Fruit fly (Drosophila melanogaster): Measurements from ENCODE around the gene Eig71Ej.

The Eig71Ej gene

DNA sequence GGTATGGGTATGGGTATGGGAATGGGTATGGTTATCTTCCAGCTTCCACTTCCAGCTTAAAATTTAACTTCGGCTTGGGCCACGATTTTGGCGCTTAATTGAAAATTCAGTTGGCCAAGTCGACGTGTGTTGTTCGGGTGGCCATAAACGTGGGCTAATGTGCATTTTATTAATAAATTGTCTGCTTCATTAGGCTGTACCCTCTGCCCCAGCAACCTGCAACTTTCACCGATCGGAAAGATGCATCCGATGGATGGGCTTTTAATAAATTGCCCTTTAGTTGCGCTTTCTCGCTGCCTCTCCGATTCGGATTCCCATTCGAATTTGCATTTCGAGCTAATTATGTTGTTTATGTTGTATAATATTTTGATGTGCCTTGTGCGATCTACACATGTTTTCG, 34.4 kb upstream of the Eig71Ej start:
- TF ChIP-seq CG11617 (GFP tag; optimal IDR thresholded peaks at IDR 0.05) = no peak
- no peak for TF ChIP-seq tj (GFP tag; optimal IDR thresholded peaks at IDR 0.05)
- TF ChIP-seq CG1620 (GFP tag; optimal IDR thresholded peaks at IDR 0.05) = no peak
- no peak for TF ChIP-seq ovo (GFP tag; optimal IDR thresholded peaks at IDR 0.05)
- TF ChIP-seq CG7101 (tag; optimal IDR thresholded peaks at IDR 0.05) = no peak
- no peak for TF ChIP-seq CG12768 (GFP tag; optimal IDR thresholded peaks at IDR 0.05)
- no peak for TF ChIP-seq Crg-1 (GFP tag; optimal IDR thresholded peaks at IDR 0.05)
- TF ChIP-seq CG14711 (tag; optimal IDR thresholded peaks at IDR 0.05) = no peak
- TF ChIP-seq CG7045 (GFP tag; optimal IDR thresholded peaks at IDR 0.05) = no peak
- TF ChIP-seq pad (GFP tag; optimal IDR thresholded peaks at IDR 0.05) = no peak
- TF ChIP-seq bab1 (GFP tag; optimal IDR thresholded peaks at IDR 0.05) = no peak
- TF ChIP-seq kay (GFP tag; ENCODE audit: borderline replicate concordance) = no peak
- no peak for TF ChIP-seq Clk (GFP tag; optimal IDR thresholded peaks at IDR 0.05)
- no peak for TF ChIP-seq cnc (optimal IDR thresholded peaks at IDR 0.05)
- no peak for TF ChIP-seq CG33017 (tag; optimal IDR thresholded peaks at IDR 0.05)
- TF ChIP-seq Hr96 (GFP tag; optimal IDR thresholded peaks at IDR 0.05) = no peak
- TF ChIP-seq toe (GFP tag; optimal IDR thresholded peaks at IDR 0.05) = no peak
- no peak for TF ChIP-seq Mnt (GFP tag; optimal IDR thresholded peaks at IDR 0.05)
- TF ChIP-seq CG5204 (GFP tag; optimal IDR thresholded peaks at IDR 0.05) = no peak
- no peak for TF ChIP-seq cic (GFP tag; optimal IDR thresholded peaks at IDR 0.05)

- TF ChIP-seq CG7101 (tag; optimal IDR thresholded peaks at IDR 0.05) (peak; percentile 4), Mnt (GFP tag; optimal IDR thresholded peaks at IDR 0.05) (no peak), cic (GFP tag; optimal IDR thresholded peaks at IDR 0.05) (no peak), cnc (optimal IDR thresholded peaks at IDR 0.05) (no peak), CG33017 (tag; optimal IDR thresholded peaks at IDR 0.05) (no peak), CG11617 (GFP tag; optimal IDR thresholded peaks at IDR 0.05) (no peak)
Observed at dm6 chr3L:15694406-15694805, 33.6 kb upstream of the Eig71Ej start.

DNA sequence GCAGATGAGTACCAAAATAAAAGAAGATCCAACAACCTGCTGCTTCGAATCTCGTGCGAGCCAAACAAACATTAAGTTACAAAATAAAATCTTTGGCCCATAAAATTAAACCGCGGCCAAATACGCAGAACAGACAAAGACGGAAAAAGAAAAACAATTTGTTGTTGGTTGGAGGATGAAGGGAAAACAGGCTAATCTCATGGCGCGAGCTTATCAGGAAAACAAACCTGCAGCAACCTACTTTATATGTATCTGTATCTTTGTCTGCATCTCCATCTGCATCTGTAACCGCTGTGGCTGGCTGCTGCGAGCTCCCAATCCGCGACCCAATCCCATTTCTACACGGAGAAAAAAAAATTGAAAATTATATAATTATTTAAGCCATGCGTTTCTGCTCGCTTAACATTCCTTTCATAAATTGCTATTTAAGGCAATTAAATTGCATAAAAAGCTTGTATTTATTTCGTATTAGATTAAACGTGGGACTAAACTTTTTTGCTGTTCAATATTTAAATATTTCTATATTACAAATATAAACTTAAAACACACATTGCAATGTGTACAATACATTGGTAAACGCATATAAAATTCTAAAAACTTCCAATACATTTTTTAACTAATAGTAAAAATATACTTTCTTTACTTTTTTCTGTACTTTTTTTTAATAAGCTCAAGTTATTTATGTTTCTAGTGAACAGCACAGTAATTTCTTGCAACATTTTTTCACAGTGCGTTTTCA, 32.1 kb upstream of the Eig71Ej start:
- TF ChIP-seq cic (GFP tag; optimal IDR thresholded peaks at IDR 0.05) = no peak
- TF ChIP-seq ovo (GFP tag; optimal IDR thresholded peaks at IDR 0.05) = no peak
- TF ChIP-seq bab1 (GFP tag; optimal IDR thresholded peaks at IDR 0.05) = no peak
- TF ChIP-seq kay (GFP tag; ENCODE audit: borderline replicate concordance) = no peak
- TF ChIP-seq Crg-1 (GFP tag; optimal IDR thresholded peaks at IDR 0.05) = no peak

DNA sequence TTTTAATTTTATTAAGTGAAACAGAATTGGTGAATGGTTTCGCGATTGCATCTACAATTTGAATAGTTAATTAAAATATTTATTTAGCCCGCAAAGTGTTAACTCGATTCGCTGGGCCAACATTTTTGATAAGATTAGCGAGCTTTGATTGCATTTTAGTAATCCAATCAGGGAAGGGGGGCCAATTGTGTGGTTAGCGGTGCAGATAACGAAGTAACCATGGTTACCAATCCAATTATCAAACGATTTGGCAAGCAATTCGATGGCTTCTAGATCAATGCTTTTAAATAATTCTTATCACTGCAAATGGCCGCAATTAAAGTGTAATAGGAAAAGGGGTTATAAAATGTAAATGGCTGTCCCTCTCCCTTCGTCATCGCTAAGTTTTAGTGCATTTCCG, 31.6 kb upstream of the Eig71Ej start:
- TF ChIP-seq cic (GFP tag; optimal IDR thresholded peaks at IDR 0.05) = no peak
- no peak for TF ChIP-seq CG12768 (GFP tag; optimal IDR thresholded peaks at IDR 0.05)
- no peak for TF ChIP-seq tj (GFP tag; optimal IDR thresholded peaks at IDR 0.05)

DNA sequence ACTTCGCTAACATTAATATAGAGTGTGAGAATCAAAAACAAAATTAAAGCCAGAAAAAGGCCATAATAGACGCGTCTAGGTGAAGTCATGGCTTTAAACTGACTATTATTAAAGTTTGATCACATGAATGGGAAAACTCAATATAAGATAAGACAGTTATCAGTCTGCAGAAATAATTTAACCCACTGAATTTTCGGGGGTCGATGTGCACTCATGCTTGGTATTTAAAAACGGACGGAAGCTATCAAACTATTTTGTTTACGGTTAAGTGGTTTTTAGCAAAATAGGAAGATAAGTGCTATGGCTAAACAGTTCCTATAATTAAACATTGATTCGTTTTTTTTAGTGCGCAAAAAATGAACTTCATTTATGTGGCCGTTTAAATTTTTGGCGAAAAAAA, 31.2 kb upstream of the Eig71Ej start, which contains the start of gene CG34451:
CG34451 (minus strand) TSS at position 101 of the 400 bp plus-strand sequence.
- TF ChIP-seq CG7101 (tag; optimal IDR thresholded peaks at IDR 0.05) = no peak
- no peak for TF ChIP-seq CG1620 (GFP tag; optimal IDR thresholded peaks at IDR 0.05)

- TF ChIP-seq Crg-1 (GFP tag; optimal IDR thresholded peaks at IDR 0.05) (no peak), CG14711 (tag; optimal IDR thresholded peaks at IDR 0.05) (no peak), CG5204 (GFP tag; optimal IDR thresholded peaks at IDR 0.05) (no peak), CG1620 (GFP tag; optimal IDR thresholded peaks at IDR 0.05) (no peak), kay (GFP tag; ENCODE audit: borderline replicate concordance) (no peak), cic (GFP tag; optimal IDR thresholded peaks at IDR 0.05) (no peak), pad (GFP tag; optimal IDR thresholded peaks at IDR 0.05) (no peak), Mnt (GFP tag; optimal IDR thresholded peaks at IDR 0.05) (no peak), bab1 (GFP tag; optimal IDR thresholded peaks at IDR 0.05) (no peak), Clk (GFP tag; optimal IDR thresholded peaks at IDR 0.05) (no peak), toe (GFP tag; optimal IDR thresholded peaks at IDR 0.05) (no peak), CG7101 (tag; optimal IDR thresholded peaks at IDR 0.05) (no peak), tj (GFP tag; optimal IDR thresholded peaks at IDR 0.05) (no peak), ovo (GFP tag; optimal IDR thresholded peaks at IDR 0.05) (no peak), Hr96 (GFP tag; optimal IDR thresholded peaks at IDR 0.05) (no peak), CG11617 (GFP tag; optimal IDR thresholded peaks at IDR 0.05) (no peak), CG7045 (GFP tag; optimal IDR thresholded peaks at IDR 0.05) (no peak), CG33017 (tag; optimal IDR thresholded peaks at IDR 0.05) (no peak)
Observed at dm6 chr3L:15690711-15691591, 30.1 kb upstream of the Eig71Ej start.

DNA sequence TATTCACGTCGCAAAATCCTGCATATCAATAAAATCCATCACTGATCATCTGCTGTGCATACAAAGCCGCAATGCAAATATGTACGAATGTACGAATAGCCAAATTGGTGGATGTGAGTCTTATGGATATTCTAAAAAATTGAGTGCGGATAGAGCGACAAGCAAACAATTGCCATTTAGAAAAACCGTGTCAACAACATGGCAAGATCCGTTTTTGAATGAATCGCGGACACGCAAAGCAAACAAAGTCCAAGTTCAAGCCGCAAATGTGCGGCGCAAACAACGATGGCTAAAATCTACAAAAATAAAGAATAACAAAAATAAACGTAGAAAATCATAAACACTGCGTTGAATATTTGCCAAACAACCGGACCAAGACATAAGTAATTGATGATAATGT, 28.7 kb upstream of the Eig71Ej start:
- TF ChIP-seq CG33017 (tag; optimal IDR thresholded peaks at IDR 0.05) (no peak), cic (GFP tag; optimal IDR thresholded peaks at IDR 0.05) (no peak), cnc (optimal IDR thresholded peaks at IDR 0.05) (no peak), CG7101 (tag; optimal IDR thresholded peaks at IDR 0.05) (no peak), Crg-1 (GFP tag; optimal IDR thresholded peaks at IDR 0.05) (no peak), tj (GFP tag; optimal IDR thresholded peaks at IDR 0.05) (no peak), CG14711 (tag; optimal IDR thresholded peaks at IDR 0.05) (no peak), kay (GFP tag; ENCODE audit: borderline replicate concordance) (no peak), Clk (GFP tag; optimal IDR thresholded peaks at IDR 0.05) (no peak), bab1 (GFP tag; optimal IDR thresholded peaks at IDR 0.05) (no peak), CG11617 (GFP tag; optimal IDR thresholded peaks at IDR 0.05) (no peak)
